Fruit fly (Drosophila melanogaster) whole organism: Measurements from ENCODE around the gene Bin1.
A peak's percentile ranks its signal among the peaks of the same experiment; 100 is the strongest.

Experiments
- CG8478 ChIP-seq: fragments of >200 bp; optimal IDR thresholded peaks from 2 replicates; lab custom pipeline; 2018; ENCODE audit warnings: inconsistent platforms
- Dll ChIP-seq: fragments of >200 bp; optimal IDR thresholded peaks from 2 replicates; lab custom pipeline; 2017
- EcR ChIP-seq, 2 experiments: fragments of >200 bp; optimal IDR thresholded peaks; 2 replicates each; lab custom pipeline; 2017; ENCODE audit warnings: missing biosample characterization in 2 of 2, missing genetic modification characterization in 2 of 2, missing genetic modification reagents in 2 of 2
- pan ChIP-seq: fragments of >200 bp; optimal IDR thresholded peaks from 2 replicates; lab custom pipeline; 2017
- psq ChIP-seq: fragments of >200 bp; optimal IDR thresholded peaks from 2 replicates; lab custom pipeline; 2017
- usp ChIP-seq: fragments of >200 bp; optimal IDR thresholded peaks from 2 replicates; lab custom pipeline; 2017; ENCODE audit warnings: missing biosample characterization, missing genetic modification characterization, mixed read lengths

Gene Bin1

dm6 chr3R:16190183-16190763, 909 bp upstream of the Bin1 start:
- TF ChIP-seq EcR (GFP tag; optimal IDR thresholded peaks at IDR 0.05; lab: Kevin White, UChicago) (no peak), usp (GFP tag; lab: Kevin White, UChicago) (no peak), Dll (lab: Kevin White, UChicago) (no peak), CG8478 (lab: Kevin White, UChicago) (no peak), psq (lab: Kevin White, UChicago) (no peak), pan (lab: Kevin White, UChicago) (no peak)

- TF ChIP-seq usp (GFP tag; lab: Kevin White, UChicago) (no peak), Dll (lab: Kevin White, UChicago) (no peak), EcR (GFP tag; optimal IDR thresholded peaks at IDR 0.05; lab: Kevin White, UChicago) (no peak), psq (lab: Kevin White, UChicago) (no peak), pan (lab: Kevin White, UChicago) (no peak), CG8478 (lab: Kevin White, UChicago) (no peak)
Measured at dm6 chr3R:16187737-16188136, 1.6 kb downstream of the Bin1 start.

dm6 chr3R:16186791-16187681, 2.3 kb downstream of the Bin1 start, which contains the start of gene sra:
sra (plus strand) TSS chr3R:16186999.
- no peak for TF ChIP-seq psq (lab: Kevin White, UChicago)
- TF ChIP-seq usp (GFP tag; lab: Kevin White, UChicago): no peak
- TF ChIP-seq EcR (GFP tag; optimal IDR thresholded peaks at IDR 0.05; lab: Kevin White, UChicago): no peak
- no peak for TF ChIP-seq pan (lab: Kevin White, UChicago)
- no peak for TF ChIP-seq CG8478 (lab: Kevin White, UChicago)

dm6 chr3R:16182269-16182875, 7.0 kb downstream of the Bin1 start:
- TF ChIP-seq EcR (GFP tag; optimal IDR thresholded peaks at IDR 0.05; lab: Kevin White, UChicago): peak in 1 of 2 experiments; percentile 23
- TF ChIP-seq psq (lab: Kevin White, UChicago): no peak

dm6 chr3R:16180476-16181070, 8.8 kb downstream of the Bin1 start, which contains the start of gene CG8927:
CG8927 (plus strand) TSS chr3R:16181020.
- no peak for TF ChIP-seq usp (GFP tag; lab: Kevin White, UChicago)
- TF ChIP-seq CG8478 (lab: Kevin White, UChicago): no peak
- no peak for TF ChIP-seq psq (lab: Kevin White, UChicago)
- TF ChIP-seq Dll (lab: Kevin White, UChicago): no peak
- TF ChIP-seq EcR (GFP tag; optimal IDR thresholded peaks at IDR 0.05; lab: Kevin White, UChicago): no peak
- TF ChIP-seq pan (lab: Kevin White, UChicago): no peak

dm6 chr3R:16176526-16176925, 12.8 kb downstream of the Bin1 start:
- TF ChIP-seq Dll (lab: Kevin White, UChicago): no peak
- no peak for TF ChIP-seq CG8478 (lab: Kevin White, UChicago)
- no peak for TF ChIP-seq usp (GFP tag; lab: Kevin White, UChicago)
- no peak for TF ChIP-seq psq (lab: Kevin White, UChicago)
- TF ChIP-seq EcR (GFP tag; optimal IDR thresholded peaks at IDR 0.05; lab: Kevin White, UChicago): no peak
- no peak for TF ChIP-seq pan (lab: Kevin White, UChicago)

- no peak for TF ChIP-seq Dll (lab: Kevin White, UChicago)
- no peak for TF ChIP-seq psq (lab: Kevin White, UChicago)
- TF ChIP-seq EcR (GFP tag; optimal IDR thresholded peaks at IDR 0.05; lab: Kevin White, UChicago): no peak
- TF ChIP-seq pan (lab: Kevin White, UChicago): no peak
- no peak for TF ChIP-seq usp (GFP tag; lab: Kevin White, UChicago)
- TF ChIP-seq CG8478 (lab: Kevin White, UChicago): no peak
Measured at dm6 chr3R:16173500-16173899, 15.9 kb downstream of the Bin1 start.

- TF ChIP-seq EcR (GFP tag; optimal IDR thresholded peaks at IDR 0.05; lab: Kevin White, UChicago) (no peak), pan (lab: Kevin White, UChicago) (no peak), usp (GFP tag; lab: Kevin White, UChicago) (no peak), Dll (lab: Kevin White, UChicago) (no peak), CG8478 (lab: Kevin White, UChicago) (no peak), psq (lab: Kevin White, UChicago) (no peak)
Measured at dm6 chr3R:16171747-16172146, 17.6 kb downstream of the Bin1 start, which contains the start of gene CG8925. CG8925 (plus strand) TSS chr3R:16171991.

dm6 chr3R:16168088-16168487, 21.3 kb downstream of the Bin1 start:
- TF ChIP-seq EcR (GFP tag; optimal IDR thresholded peaks at IDR 0.05; lab: Kevin White, UChicago): no peak

- TF ChIP-seq usp (GFP tag; lab: Kevin White, UChicago) (no peak), Dll (lab: Kevin White, UChicago) (peak; percentile 34)
Measured at dm6 chr3R:16157564-16158242, 31.7 kb downstream of the Bin1 start.
